Worm (Caenorhabditis elegans) whole organism, L1 larva: ENCODE data around the gene rpc-2.

Source experiments
- C34B4.2 ChIP-seq: sonication (generic microtip); optimal IDR thresholded peaks from 2 replicates; lab custom pipeline; 2017; ENCODE audit warnings: mild to moderate bottlenecking, missing genetic modification characterization, missing compliant biosample characterization
- F16B12.6 ChIP-seq: fragments of 150-350 bp; optimal IDR thresholded peaks from 2 replicates; lab custom pipeline; 2014; ENCODE audit warnings: missing biosample characterization, missing genetic modification characterization
- ceh-90 ChIP-seq: sonication (generic microtip); optimal IDR thresholded peaks from 2 replicates; lab custom pipeline; 2016; ENCODE audit warnings: missing genetic modification characterization, missing compliant biosample characterization
- dpl-1 ChIP-seq, 3 experiments: fragments of 150-350 bp in 2 of 3; sonication (generic microtip) in 1 of 3; optimal IDR thresholded peaks; 2 replicates each; lab custom pipeline; 2014 to 2017; ENCODE audit warnings: missing biosample characterization in 3 of 3, missing genetic modification characterization in 3 of 3, missing genetic modification reagents in 3 of 3
- dsc-1 ChIP-seq: sonication (generic microtip); optimal IDR thresholded peaks from 2 replicates; lab custom pipeline; 2016; ENCODE audit warnings: mild to moderate bottlenecking, missing genetic modification characterization, missing compliant biosample characterization
- efl-1 ChIP-seq, 4 experiments: fragments of 150-350 bp; optimal IDR thresholded peaks in 3 of 4; peaks in 1 of 4; 1 replicate in 1 of 4; 2 replicates in 3 of 4; lab custom pipeline; 2014; ENCODE audit warnings: missing biosample characterization in 2 of 4, missing genetic modification characterization in 2 of 4, missing genetic modification reagents in 2 of 4
- efl-3 ChIP-seq: fragments of 200-800 bp; sonication (Bioruptor generic); optimal IDR thresholded peaks from 2 replicates; lab custom pipeline; 2018; ENCODE audit warnings: mild to moderate bottlenecking, missing genetic modification characterization, missing compliant biosample characterization
- elt-2 ChIP-seq: sonication (generic microtip); optimal IDR thresholded peaks from 2 replicates; lab custom pipeline; 2016; ENCODE audit warnings: missing genetic modification characterization, mild to moderate bottlenecking, inconsistent platforms, missing compliant biosample characterization, missing genetic modification reagents
- ets-5 ChIP-seq: fragments of 200-800 bp; sonication (Bioruptor generic); IDR thresholded peaks from 2 replicates; pipeline ENCODE4 v1.3.6; 2022; ENCODE audit warnings: missing genetic modification characterization, missing compliant biosample characterization
- fkh-4 ChIP-seq: sonication (generic microtip); optimal IDR thresholded peaks from 2 replicates; lab custom pipeline; 2016; ENCODE audit warnings: missing compliant biosample characterization, missing genetic modification characterization, borderline replicate concordance
- fkh-8 ChIP-seq: sonication (generic microtip); optimal IDR thresholded peaks from 2 replicates; lab custom pipeline; 2016; ENCODE audit warnings: mild to moderate bottlenecking, missing genetic modification characterization, missing compliant biosample characterization
- grh-1 ChIP-seq: fragments of 200-800 bp; sonication (Bioruptor generic); IDR thresholded peaks from 2 replicates; pipeline ENCODE4 v1.3.6; 2022; ENCODE audit warnings: missing genetic modification reagents, missing genetic modification characterization, missing compliant biosample characterization
- hlh-4 ChIP-seq: sonication (generic microtip); optimal IDR thresholded peaks from 2 replicates; lab custom pipeline; 2016; ENCODE audit warnings: mild to moderate bottlenecking, missing genetic modification characterization, missing compliant biosample characterization
- hpl-2 ChIP-seq: fragments of 150-350 bp; optimal IDR thresholded peaks from 2 replicates; lab custom pipeline; 2014; ENCODE audit warnings: missing biosample characterization, missing genetic modification reagents, missing genetic modification characterization
- lin-13 ChIP-seq: fragments of 150-350 bp; optimal IDR thresholded peaks from 2 replicates; lab custom pipeline; 2014; ENCODE audit warnings: missing biosample characterization, missing genetic modification reagents, missing genetic modification characterization
- lin-15B ChIP-seq: fragments of 150-350 bp; sonication (generic microtip); optimal IDR thresholded peaks from 3 replicates; lab custom pipeline; 2014; ENCODE audit warnings: missing biosample characterization, missing genetic modification characterization
- lin-35 ChIP-seq, 2 experiments: fragments of 150-350 bp; optimal IDR thresholded peaks; 2 replicates each; lab custom pipeline; 2014; ENCODE audit warnings: missing biosample characterization in 2 of 2, missing genetic modification characterization in 2 of 2, missing genetic modification reagents in 2 of 2
- lin-39 ChIP-seq: fragments of 150-350 bp; optimal IDR thresholded peaks from 2 replicates; lab custom pipeline; 2014; ENCODE audit warnings: missing biosample characterization, missing genetic modification reagents, missing genetic modification characterization
- lir-3 ChIP-seq: sonication (generic microtip); optimal IDR thresholded peaks from 2 replicates; lab custom pipeline; 2016; ENCODE audit warnings: mild to moderate bottlenecking, missing genetic modification characterization, moderate library complexity, missing compliant biosample characterization; ENCODE audit not compliant: poor library complexity
- lsy-2 ChIP-seq, 2 experiments: fragments of 150-350 bp; optimal IDR thresholded peaks; 2 replicates each; lab custom pipeline; 2014; ENCODE audit warnings: missing biosample characterization in 2 of 2, missing genetic modification characterization in 2 of 2
- mep-1 ChIP-seq: fragments of 150-350 bp; optimal IDR thresholded peaks from 2 replicates; lab custom pipeline; 2014; ENCODE audit warnings: missing biosample characterization, missing genetic modification characterization
- nhr-237 ChIP-seq: fragments of 150-350 bp; optimal IDR thresholded peaks from 2 replicates; lab custom pipeline; 2014; ENCODE audit warnings: missing biosample characterization, missing genetic modification characterization
- nhr-47 ChIP-seq: sonication (generic microtip); optimal IDR thresholded peaks from 2 replicates; lab custom pipeline; 2016; ENCODE audit warnings: mild to moderate bottlenecking, missing genetic modification characterization, moderate library complexity, missing compliant biosample characterization
- nhr-71 ChIP-seq: sonication (generic microtip); optimal IDR thresholded peaks from 2 replicates; lab custom pipeline; 2016; ENCODE audit warnings: mild to moderate bottlenecking, missing genetic modification characterization, moderate library complexity, missing compliant biosample characterization
- pag-3 ChIP-seq: sonication (generic microtip); optimal IDR thresholded peaks from 2 replicates; lab custom pipeline; 2017; ENCODE audit warnings: missing genetic modification characterization, mild to moderate bottlenecking, missing compliant biosample characterization, antibody characterized with exemption, borderline replicate concordance; ENCODE audit not compliant: insufficient read depth
- skn-1 ChIP-seq: fragments of 150-350 bp; optimal IDR thresholded peaks from 2 replicates; lab custom pipeline; 2014; ENCODE audit warnings: missing biosample characterization, missing genetic modification characterization
- snpc-4 ChIP-seq: fragments of 150-350 bp; optimal IDR thresholded peaks from 2 replicates; lab custom pipeline; 2014; ENCODE audit warnings: missing biosample characterization, missing genetic modification characterization
- snu-23 ChIP-seq: sonication (generic microtip); optimal IDR thresholded peaks from 2 replicates; lab custom pipeline; 2016; ENCODE audit warnings: missing genetic modification characterization, missing compliant biosample characterization
- sup-37 ChIP-seq: fragments of 200-800 bp; sonication (Bioruptor generic); optimal IDR thresholded peaks from 2 replicates; lab custom pipeline; 2018; ENCODE audit warnings: mild to moderate bottlenecking, missing genetic modification characterization, missing compliant biosample characterization
- swsn-7 ChIP-seq: sonication (generic microtip); optimal IDR thresholded peaks from 2 replicates; lab custom pipeline; 2016; ENCODE audit warnings: missing genetic modification characterization, missing compliant biosample characterization
- unc-30 ChIP-seq: sonication (generic microtip); optimal IDR thresholded peaks from 2 replicates; lab custom pipeline; 2017; ENCODE audit warnings: missing biosample characterization, missing genetic modification characterization
- unc-98 ChIP-seq: fragments of 200-800 bp; sonication (Bioruptor generic); IDR thresholded peaks from 2 replicates; pipeline ENCODE4 v1.3.6; 2022; ENCODE audit warnings: missing genetic modification characterization, missing compliant biosample characterization
- vab-15 ChIP-seq: sonication (generic microtip); optimal IDR thresholded peaks from 2 replicates; lab custom pipeline; 2017; ENCODE audit warnings: missing genotype, mild to moderate bottlenecking, missing genetic modification characterization, missing compliant biosample characterization
- xbp-1 ChIP-seq: sonication (generic microtip); optimal IDR thresholded peaks from 2 replicates; lab custom pipeline; 2016; ENCODE audit warnings: missing genetic modification characterization, missing compliant biosample characterization
- zip-4 ChIP-seq: fragments of 200-800 bp; sonication (Bioruptor generic); optimal IDR thresholded peaks from 2 replicates; lab custom pipeline; 2018; ENCODE audit warnings: mild to moderate bottlenecking, missing genetic modification characterization, moderate library complexity, missing compliant biosample characterization
- ztf-11 ChIP-seq, 2 experiments: sonication (generic microtip); optimal IDR thresholded peaks; 2 replicates each; lab custom pipeline; 2016 to 2017; ENCODE audit warnings: missing genetic modification characterization in 2 of 2, missing biosample characterization in 1 of 2, missing compliant biosample characterization in 1 of 2

Gene rpc-2

ce11 chrIII:5581049-5581448, 23.9 kb downstream of the rpc-2 start, which contains the start of gene F56D2.5:
F56D2.5 (minus strand) TSS chrIII:5581419.
- no peak for TF ChIP-seq xbp-1
- no peak for TF ChIP-seq ceh-90 (tag; lab: Kevin White, UChicago)
- TF ChIP-seq skn-1 (tag; lab: Kevin White, UChicago), result peak; percentile 69
- TF ChIP-seq lsy-2 (tag; optimal IDR thresholded peaks at IDR 0.05; lab: Kevin White, UChicago), result peak in 1 of 2 experiments; percentile 32
- peak in 1 of 2 experiments; percentile 6 for TF ChIP-seq efl-1 (optimal IDR thresholded peaks at IDR 0.05; lab: Kevin White, UChicago)
- no peak for TF ChIP-seq efl-1 (GFP tag; optimal IDR thresholded peaks at IDR 0.05 in 1 of 2; lab: Kevin White, UChicago)
- TF ChIP-seq efl-3 (GFP tag; lab: Kevin White, UChicago), result no peak
- TF ChIP-seq zip-4, result peak; percentile 90
- TF ChIP-seq F16B12.6 (tag; lab: Kevin White, UChicago), result no peak
- TF ChIP-seq unc-30 (tag; lab: Kevin White, UChicago), result no peak
- TF ChIP-seq fkh-4, result no peak
- TF ChIP-seq lin-39 (tag; lab: Kevin White, UChicago), result no peak

- TF ChIP-seq ztf-11 (tag; optimal IDR thresholded peaks at IDR 0.05; lab: Kevin White, UChicago) (no peak), fkh-8 (tag; lab: Kevin White, UChicago) (peak; percentile 57), snu-23 (GFP tag; lab: Kevin White, UChicago) (no peak), dsc-1 (tag; lab: Kevin White, UChicago) (peak; percentile 25)
Measured at ce11 chrIII:5582766-5583165, 25.6 kb downstream of the rpc-2 start, which contains the start of the genes F56D2.8 and uev-2. F56D2.8 (minus strand) TSS chrIII:5582866. uev-2 (plus strand) TSS chrIII:5583125.

ce11 chrIII:5584647-5585046, 27.5 kb downstream of the rpc-2 start, which contains the start of gene F56D2.3:
F56D2.3 (plus strand) TSS chrIII:5584947.
- TF ChIP-seq vab-15 (tag; lab: Kevin White, UChicago), result no peak
- no peak for TF ChIP-seq pag-3 (tag; lab: Kevin White, UChicago)
- TF ChIP-seq dpl-1 (GFP tag; optimal IDR thresholded peaks at IDR 0.05; lab: Kevin White, UChicago), result no peak
- no peak for TF ChIP-seq swsn-7 (tag; lab: Kevin White, UChicago)
- TF ChIP-seq fkh-4, result no peak
- no peak for TF ChIP-seq mep-1 (tag; lab: Kevin White, UChicago)
- no peak for TF ChIP-seq hpl-2
- TF ChIP-seq snpc-4 (tag; lab: Kevin White, UChicago), result no peak
- TF ChIP-seq grh-1 (GFP tag; lab: Robert Waterston, UW), result no peak
- no peak for TF ChIP-seq lir-3 (tag; lab: Kevin White, UChicago)
- TF ChIP-seq nhr-71 (tag; lab: Kevin White, UChicago), result no peak
- no peak for TF ChIP-seq skn-1 (tag; lab: Kevin White, UChicago)
- TF ChIP-seq C34B4.2 (tag; lab: Kevin White, UChicago), result no peak

- TF ChIP-seq hlh-4 (tag; lab: Kevin White, UChicago) (no peak), efl-1 (optimal IDR thresholded peaks at IDR 0.05; lab: Kevin White, UChicago) (no peak), efl-1 (GFP tag; optimal IDR thresholded peaks at IDR 0.05 in 1 of 2; lab: Kevin White, UChicago) (peak in 1 of 2 experiments; percentile 82)
Measured at ce11 chrIII:5585711-5586110, 28.5 kb downstream of the rpc-2 start.

- no peak for TF ChIP-seq ets-5 (GFP tag; lab: Robert Waterston, UW)
- no peak for TF ChIP-seq unc-98 (GFP tag; lab: Robert Waterston, UW)
- TF ChIP-seq lsy-2 (tag; optimal IDR thresholded peaks at IDR 0.05; lab: Kevin White, UChicago), result peak in 1 of 2 experiments; percentile 64
- no peak for TF ChIP-seq elt-2
- no peak for TF ChIP-seq lin-13 (GFP tag; lab: Kevin White, UChicago)
- TF ChIP-seq nhr-47 (tag; lab: Kevin White, UChicago), result no peak
- no peak for TF ChIP-seq grh-1 (GFP tag; lab: Robert Waterston, UW)
- peak; percentile 31 for TF ChIP-seq lin-15B (tag; lab: Kevin White, UChicago)
- peak; percentile 18 to 82 for TF ChIP-seq efl-1 (optimal IDR thresholded peaks at IDR 0.05; lab: Kevin White, UChicago)
- TF ChIP-seq efl-1 (GFP tag; optimal IDR thresholded peaks at IDR 0.05 in 1 of 2; lab: Kevin White, UChicago), result peak; percentile 86 to 98
- no peak for TF ChIP-seq sup-37
- no peak for TF ChIP-seq nhr-237 (tag; lab: Kevin White, UChicago)
- peak; percentile 71 to 91 for TF ChIP-seq lin-35 (GFP tag; optimal IDR thresholded peaks at IDR 0.05; lab: Kevin White, UChicago)
- TF ChIP-seq dpl-1 (GFP tag; optimal IDR thresholded peaks at IDR 0.05; lab: Kevin White, UChicago), result peak; percentile 64 to 87 (median 77)
Measured at ce11 chrIII:5586925-5587324, 29.8 kb downstream of the rpc-2 start, which contains the start of gene F56D2.2. F56D2.2 (plus strand) TSS chrIII:5587263.
